Fruit fly (Drosophila melanogaster) whole organism, wandering third instar larva: Measurements from ENCODE around the gene Cdc14.

Experiments used
- N ChIP-seq: fragments of >200 bp; optimal IDR thresholded peaks from 2 replicates; lab custom pipeline; 2018; ENCODE audit warnings: missing biosample characterization, missing external identifiers, missing genetic modification characterization
- OdsH ChIP-seq: fragments of 200-800 bp; sonication (Bioruptor generic); optimal IDR thresholded peaks from 2 replicates; lab custom pipeline; 2016; ENCODE audit warnings: missing biosample characterization, mild to moderate bottlenecking, missing genetic modification characterization
- dsf ChIP-seq: sonication (Bioruptor generic); optimal IDR thresholded peaks from 2 replicates; lab custom pipeline; 2016; ENCODE audit warnings: missing biosample characterization, missing genetic modification characterization, borderline replicate concordance
- fru ChIP-seq: fragments of 200-800 bp; sonication (Bioruptor generic); optimal IDR thresholded peaks from 3 replicates; lab custom pipeline; 2016; ENCODE audit warnings: missing biosample characterization, mild to moderate bottlenecking, missing genetic modification characterization
- lola ChIP-seq: fragments of >200 bp; optimal IDR thresholded peaks from 2 replicates; lab custom pipeline; 2017; ENCODE audit warnings: missing biosample characterization, missing genetic modification characterization
- pan ChIP-seq: fragments of >200 bp; optimal IDR thresholded peaks from 2 replicates; lab custom pipeline; 2017
- psq ChIP-seq: fragments of 200-800 bp; sonication (Bioruptor generic); optimal IDR thresholded peaks from 3 replicates; lab custom pipeline; 2017; ENCODE audit warnings: missing biosample characterization, mild to moderate bottlenecking, missing genetic modification characterization, moderate library complexity

DNA sequence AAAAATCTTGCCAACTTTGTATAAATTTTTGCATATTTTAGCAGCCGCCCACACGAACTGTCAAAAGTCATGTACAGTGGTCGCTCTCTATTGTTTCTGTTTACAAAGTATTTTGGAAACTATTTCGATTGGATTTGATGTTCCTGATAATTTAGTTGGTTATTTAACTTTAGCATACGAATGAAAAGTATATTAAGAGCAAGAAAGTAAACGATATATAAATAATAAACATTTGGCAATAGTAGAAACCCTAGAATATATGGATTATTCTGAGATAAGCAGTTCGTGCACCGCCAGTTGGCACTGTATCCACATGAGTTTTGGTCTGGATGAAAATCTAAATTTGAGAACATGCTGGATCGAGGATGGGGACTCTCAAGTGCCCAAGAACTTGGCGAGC lies 22.7 kb upstream of the Cdc14 start:
- TF ChIP-seq OdsH (GFP tag; lab: Kevin White, UChicago) (no peak), lola (GFP tag; lab: Kevin White, UChicago) (no peak), dsf (GFP tag; lab: Kevin White, UChicago) (no peak), fru (no peak), psq (GFP tag; lab: Kevin White, UChicago) (no peak), N (no peak), pan (lab: Kevin White, UChicago) (no peak)
